Worm (Caenorhabditis elegans): ENCODE data around the gene T07G12.4.

The T07G12.4 gene

ce11 chrIV:10518652-10519051, 19.8 kb downstream of the T07G12.4 start:
- TF ChIP-seq ztf-4 (tag; optimal IDR thresholded peaks at IDR 0.05): no peak
- no peak for TF ChIP-seq snpc-4 (tag; optimal IDR thresholded peaks at IDR 0.05)
- no peak for TF ChIP-seq F13H6.1 (tag; optimal IDR thresholded peaks at IDR 0.05)
- no peak for TF ChIP-seq alr-1 (tag; optimal IDR thresholded peaks at IDR 0.05)
- TF ChIP-seq ZK546.5 (tag; optimal IDR thresholded peaks at IDR 0.05): no peak
- no peak for TF ChIP-seq unc-55 (GFP tag; optimal IDR thresholded peaks at IDR 0.05)
- no peak for TF ChIP-seq mdl-1 (tag; optimal IDR thresholded peaks at IDR 0.05)
- no peak for TF ChIP-seq nhr-11 (tag; optimal IDR thresholded peaks at IDR 0.05)
- TF ChIP-seq nhr-25 (tag; optimal IDR thresholded peaks at IDR 0.05): no peak
- no peak for TF ChIP-seq nhr-129 (tag; optimal IDR thresholded peaks at IDR 0.05)

DNA sequence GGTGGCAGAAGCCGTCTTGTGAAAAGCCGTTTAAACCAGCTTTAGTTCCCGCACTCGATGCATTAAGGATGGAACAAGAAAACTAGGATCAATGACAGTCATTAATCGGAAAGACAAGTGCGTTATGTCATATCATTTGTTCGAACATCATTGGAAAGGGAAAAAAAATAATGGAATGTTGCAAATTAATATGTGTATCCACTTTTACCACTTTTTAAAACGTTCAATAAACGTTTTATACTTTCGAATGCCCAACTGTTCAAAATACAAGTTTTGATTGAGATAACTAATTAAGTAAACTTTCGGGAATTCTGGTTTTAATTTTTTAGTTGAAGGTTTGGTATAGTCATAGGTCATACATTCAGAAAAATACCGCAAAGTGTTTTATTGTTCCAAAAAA, 23.4 kb downstream of the T07G12.4 start, which contains the start of gene C02F4.4:
Gene C02F4.4 (minus strand): TSS at position 101 of the 400 bp plus-strand sequence.
- TF ChIP-seq nhr-12 (tag; optimal IDR thresholded peaks at IDR 0.05) (no peak), aly-2 (tag; optimal IDR thresholded peaks at IDR 0.05) (no peak), C34F6.9 (tag; optimal IDR thresholded peaks at IDR 0.05) (no peak), ztf-1 (GFP tag; conservative IDR thresholded peaks at IDR 0.05) (no peak), F13H6.1 (tag; optimal IDR thresholded peaks at IDR 0.05) (no peak)

DNA sequence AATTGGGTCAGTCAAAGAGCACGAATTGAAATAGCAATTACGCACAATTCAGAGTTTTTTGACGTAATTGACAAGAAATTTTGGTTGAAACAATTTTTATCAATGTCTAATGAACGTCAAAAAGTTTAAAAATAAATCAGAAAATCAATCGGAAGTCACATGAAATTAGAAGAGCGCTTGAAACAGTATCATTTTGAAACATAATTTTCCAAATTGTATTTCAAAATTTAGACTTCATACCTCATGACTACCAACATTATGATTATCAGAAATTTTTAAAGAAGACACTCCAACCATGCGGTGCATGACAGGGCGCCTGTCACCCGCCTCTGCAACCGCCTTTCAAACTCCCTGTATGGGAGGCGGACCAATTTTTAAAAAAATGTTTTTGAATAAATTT, 25.2 kb downstream of the T07G12.4 start:
- TF ChIP-seq Y55F3AM.14 (GFP tag; optimal IDR thresholded peaks at IDR 0.05): no peak
- TF ChIP-seq F13H6.1 (tag; optimal IDR thresholded peaks at IDR 0.05): no peak
- TF ChIP-seq sma-3 (GFP tag; optimal IDR thresholded peaks at IDR 0.05): no peak
- TF ChIP-seq lin-13 (GFP tag; optimal IDR thresholded peaks at IDR 0.05): no peak
- TF ChIP-seq nhr-23 (tag; optimal IDR thresholded peaks at IDR 0.05): no peak
- no peak for TF ChIP-seq sma-9 (GFP tag; optimal IDR thresholded peaks at IDR 0.05)
- no peak for TF ChIP-seq sma-9 (tag; optimal IDR thresholded peaks at IDR 0.05)
- no peak for TF ChIP-seq egl-27 (tag; optimal IDR thresholded peaks at IDR 0.05)
- no peak for TF ChIP-seq skn-1 (tag; optimal IDR thresholded peaks at IDR 0.05)
- no peak for TF ChIP-seq fos-1 (tag; optimal IDR thresholded peaks at IDR 0.05)
- TF ChIP-seq ztf-1 (GFP tag; conservative IDR thresholded peaks at IDR 0.05): no peak
- TF ChIP-seq elt-1 (tag; optimal IDR thresholded peaks at IDR 0.05): no peak
- TF ChIP-seq ceh-16 (tag; optimal IDR thresholded peaks at IDR 0.05): no peak
- TF ChIP-seq lin-11 (tag; optimal IDR thresholded peaks at IDR 0.05): no peak
- no peak for TF ChIP-seq nhr-129 (tag; optimal IDR thresholded peaks at IDR 0.05)
- TF ChIP-seq mab-5 (tag; optimal IDR thresholded peaks at IDR 0.05): no peak
- TF ChIP-seq lsy-2 (tag; optimal IDR thresholded peaks at IDR 0.05): no peak
- TF ChIP-seq ama-1 (optimal IDR thresholded peaks at IDR 0.05): no peak
- no peak for TF ChIP-seq alr-1 (tag; optimal IDR thresholded peaks at IDR 0.05)
- no peak for TF ChIP-seq lin-39 (tag; optimal IDR thresholded peaks at IDR 0.05)
- TF ChIP-seq unc-55 (GFP tag; optimal IDR thresholded peaks at IDR 0.05): no peak

DNA sequence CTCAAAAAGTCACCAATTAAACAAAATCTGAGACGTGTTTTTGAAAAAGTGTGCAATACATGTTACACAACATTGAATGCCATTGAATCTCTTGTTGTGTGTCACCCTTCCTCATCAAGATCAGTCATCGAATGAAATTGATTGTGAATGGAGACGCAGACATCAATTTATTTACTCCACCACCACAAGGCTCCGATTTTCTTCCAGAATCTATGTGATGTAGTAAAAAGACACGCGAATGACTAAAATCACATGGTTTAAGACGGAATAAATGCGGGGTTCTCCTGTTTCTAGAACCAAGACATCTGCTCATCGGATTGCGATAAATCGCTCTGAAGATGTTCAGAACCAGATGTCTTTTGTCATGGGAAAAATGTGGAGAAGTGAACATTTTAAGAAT, 25.7 kb downstream of the T07G12.4 start:
- no peak for TF ChIP-seq blmp-1 (tag; optimal IDR thresholded peaks at IDR 0.05; ENCODE audit: insufficient read depth)
- TF ChIP-seq nhr-77 (tag; optimal IDR thresholded peaks at IDR 0.05): no peak
- TF ChIP-seq unc-55 (GFP tag; optimal IDR thresholded peaks at IDR 0.05): no peak
- no peak for TF ChIP-seq nhr-11 (tag; optimal IDR thresholded peaks at IDR 0.05)
- peak; percentile 18 for TF ChIP-seq F13H6.1 (tag; optimal IDR thresholded peaks at IDR 0.05)
- no peak for TF ChIP-seq skn-1 (tag; optimal IDR thresholded peaks at IDR 0.05)
- no peak for TF ChIP-seq gmeb-1 (tag; optimal IDR thresholded peaks at IDR 0.05)
- no peak for TF ChIP-seq ceh-16 (tag; optimal IDR thresholded peaks at IDR 0.05)
- TF ChIP-seq sma-9 (GFP tag; optimal IDR thresholded peaks at IDR 0.05): peak; percentile 16
- TF ChIP-seq sma-9 (tag; optimal IDR thresholded peaks at IDR 0.05): no peak
- no peak for TF ChIP-seq alr-1 (tag; optimal IDR thresholded peaks at IDR 0.05)
- no peak for TF ChIP-seq nhr-6 (tag; optimal IDR thresholded peaks at IDR 0.05)
- TF ChIP-seq dmd-4 (tag; optimal IDR thresholded peaks at IDR 0.05): no peak
- TF ChIP-seq lin-11 (tag; optimal IDR thresholded peaks at IDR 0.05): no peak
- peak; percentile 75 for TF ChIP-seq nhr-129 (tag; optimal IDR thresholded peaks at IDR 0.05)
- TF ChIP-seq unc-39 (tag; optimal IDR thresholded peaks at IDR 0.05): no peak
- TF ChIP-seq nhr-237 (tag; optimal IDR thresholded peaks at IDR 0.05): no peak
- no peak for TF ChIP-seq aly-2 (tag; optimal IDR thresholded peaks at IDR 0.05)
- TF ChIP-seq elt-1 (tag; optimal IDR thresholded peaks at IDR 0.05): no peak
- TF ChIP-seq ceh-82 (tag; optimal IDR thresholded peaks at IDR 0.05): no peak
- TF ChIP-seq C34F6.9 (tag; optimal IDR thresholded peaks at IDR 0.05): peak; percentile 49
- TF ChIP-seq nhr-23 (tag; optimal IDR thresholded peaks at IDR 0.05): no peak
- no peak for TF ChIP-seq mdl-1 (tag; optimal IDR thresholded peaks at IDR 0.05)
- TF ChIP-seq fos-1 (tag; optimal IDR thresholded peaks at IDR 0.05): no peak
- no peak for TF ChIP-seq nhr-25 (tag; optimal IDR thresholded peaks at IDR 0.05)
- TF ChIP-seq nhr-21 (tag; optimal IDR thresholded peaks at IDR 0.05): no peak
- no peak for TF ChIP-seq R02D3.7 (tag; optimal IDR thresholded peaks at IDR 0.05)
- no peak for TF ChIP-seq elt-3 (tag; optimal IDR thresholded peaks at IDR 0.05)
- TF ChIP-seq crh-2 (tag; optimal IDR thresholded peaks at IDR 0.05): no peak
- no peak for TF ChIP-seq ZK546.5 (tag; optimal IDR thresholded peaks at IDR 0.05)
- no peak for TF ChIP-seq egl-27 (tag; optimal IDR thresholded peaks at IDR 0.05)
- no peak for TF ChIP-seq ztf-4 (tag; optimal IDR thresholded peaks at IDR 0.05)
- TF ChIP-seq ztf-1 (GFP tag; conservative IDR thresholded peaks at IDR 0.05): no peak
